Worm (Caenorhabditis elegans) whole organism, L4/young adult: ENCODE results near the gene C18A11.1.

ENCODE experiments used
- W03F9.2 ChIP-seq: fragments of 150-350 bp; optimal IDR thresholded peaks from 2 replicates; lab custom pipeline; 2014; ENCODE audit warnings: missing biosample characterization, missing genetic modification characterization
- dao-5 ChIP-seq: sonication (generic microtip); optimal IDR thresholded peaks from 2 replicates; lab custom pipeline; 2016; ENCODE audit warnings: missing genotype, missing genetic modification characterization, moderate library complexity, missing compliant biosample characterization
- him-1 ChIP-seq: sonication (generic microtip); optimal IDR thresholded peaks from 2 replicates; lab custom pipeline; 2016; ENCODE audit warnings: missing genotype, missing genetic modification reagents, missing genetic modification characterization, missing compliant biosample characterization

- no peak for TF ChIP-seq him-1
- TF ChIP-seq W03F9.2 (tag; lab: Kevin White, UChicago) = no peak
- no peak for TF ChIP-seq dao-5 (tag; lab: Kevin White, UChicago)
These were observed 5.4 kb downstream of the C18A11.1 start for ce11 chrX:8074527-8074926.
